Fruit fly (Drosophila melanogaster): ENCODE results near the gene Glt.

Glt gene

DNA sequence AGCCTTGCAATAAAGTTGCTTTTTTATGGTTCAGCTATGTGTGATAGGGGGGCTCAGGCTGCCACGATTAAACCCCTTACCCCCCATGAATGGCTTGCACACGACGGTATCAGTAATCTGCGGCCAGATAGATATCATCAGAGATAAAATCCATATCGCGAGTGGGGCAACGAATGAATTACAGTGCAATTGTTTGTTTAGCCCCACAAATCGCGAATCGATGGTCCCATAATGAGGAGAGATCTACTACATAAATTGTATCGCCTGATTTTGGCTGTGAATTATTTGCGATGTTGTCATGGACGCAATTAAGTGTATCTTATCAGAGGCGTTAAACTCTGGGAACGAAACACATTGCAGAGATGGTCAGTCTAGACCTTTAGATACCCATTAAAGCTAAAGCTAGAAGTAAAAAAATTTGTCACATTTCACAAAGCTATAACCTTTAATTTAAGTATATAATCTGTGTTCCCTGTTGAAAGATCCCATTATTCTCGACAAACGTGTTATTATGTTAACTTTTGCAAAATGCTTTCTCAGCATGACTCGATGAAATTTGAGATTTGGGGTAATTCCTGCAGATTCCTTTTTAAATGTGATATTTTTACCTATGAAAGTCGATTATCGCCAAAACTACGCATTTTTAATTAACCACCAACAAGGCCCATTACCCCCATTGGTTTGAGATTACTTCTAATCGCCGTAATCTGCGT lies 25.6 kb downstream of the Glt start:
- TF ChIP-seq usp (GFP tag; optimal IDR thresholded peaks at IDR 0.05) (no peak), h (GFP tag; optimal IDR thresholded peaks at IDR 0.05) (peak; percentile 18), brk (GFP tag; optimal IDR thresholded peaks at IDR 0.05) (no peak), Hr78 (GFP tag; optimal IDR thresholded peaks at IDR 0.05) (no peak), jim (GFP tag; optimal IDR thresholded peaks at IDR 0.05) (no peak), GATAd (GFP tag; optimal IDR thresholded peaks at IDR 0.05) (no peak), Abd-B (GFP tag; optimal IDR thresholded peaks at IDR 0.05) (no peak), CrebA (GFP tag; optimal IDR thresholded peaks at IDR 0.05; ENCODE audit: borderline replicate concordance) (no peak), Sp1 (GFP tag; optimal IDR thresholded peaks at IDR 0.05) (peak; percentile 37), br (GFP tag; optimal IDR thresholded peaks at IDR 0.05) (peak; percentile 65), psq (GFP tag; optimal IDR thresholded peaks at IDR 0.05) (peak; percentile 12), foxo (GFP tag; optimal IDR thresholded peaks at IDR 0.05) (peak in 1 of 2 experiments; percentile 37), N (GFP tag; optimal IDR thresholded peaks at IDR 0.05) (no peak), Rel (GFP tag; optimal IDR thresholded peaks at IDR 0.05) (no peak), Rel (tag; optimal IDR thresholded peaks at IDR 0.05) (peak; percentile 46), sage (GFP tag; optimal IDR thresholded peaks at IDR 0.05) (no peak), ey (GFP tag; optimal IDR thresholded peaks at IDR 0.05) (peak; percentile 6), Jra (GFP tag; optimal IDR thresholded peaks at IDR 0.05) (no peak), dl (GFP tag; optimal IDR thresholded peaks at IDR 0.05; ENCODE audit: insufficient read depth in 1 of 2, partially characterized antibody in 2 of 2) (no peak)

DNA sequence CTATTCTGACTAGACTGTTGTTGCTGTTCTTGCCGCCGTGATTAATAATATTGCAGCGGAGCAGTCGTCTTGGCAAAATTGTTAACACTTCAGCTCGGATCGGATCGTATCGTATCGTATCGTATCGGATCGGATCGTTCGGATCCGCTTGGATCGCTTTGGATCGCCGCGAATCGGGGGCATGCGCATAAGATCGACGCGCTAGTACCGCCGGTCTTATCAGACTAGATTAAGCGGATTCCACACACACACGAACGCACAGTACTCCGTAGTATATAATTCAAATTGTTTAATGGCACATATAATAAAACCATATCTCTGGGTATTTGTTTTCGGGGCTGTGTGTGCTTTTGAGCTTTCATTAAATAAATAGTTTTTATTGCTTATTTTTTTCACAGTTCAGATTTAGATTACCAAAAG lies 27.4 kb downstream of the Glt start:
- TF ChIP-seq sv (GFP tag; optimal IDR thresholded peaks at IDR 0.05), result no peak
- no peak for TF ChIP-seq N (GFP tag; optimal IDR thresholded peaks at IDR 0.05)
- TF ChIP-seq Mio (GFP tag; optimal IDR thresholded peaks at IDR 0.05), result no peak
- TF ChIP-seq sage (GFP tag; optimal IDR thresholded peaks at IDR 0.05), result no peak
- no peak for TF ChIP-seq lola (GFP tag; optimal IDR thresholded peaks at IDR 0.05)
- TF ChIP-seq dl (GFP tag; optimal IDR thresholded peaks at IDR 0.05; ENCODE audit: insufficient read depth in 1 of 2, partially characterized antibody in 2 of 2), result no peak
- TF ChIP-seq CG9705 (GFP tag; optimal IDR thresholded peaks at IDR 0.05), result no peak
- no peak for TF ChIP-seq tai (GFP tag; optimal IDR thresholded peaks at IDR 0.05)
- TF ChIP-seq Hr83 (GFP tag; optimal IDR thresholded peaks at IDR 0.05; ENCODE audit: poor library complexity, severe bottlenecking), result peak; percentile 69
- TF ChIP-seq Jra (GFP tag; optimal IDR thresholded peaks at IDR 0.05), result no peak
- peak; percentile 45 for TF ChIP-seq brk (GFP tag; optimal IDR thresholded peaks at IDR 0.05)
- TF ChIP-seq rgr (GFP tag; optimal IDR thresholded peaks at IDR 0.05), result no peak
- TF ChIP-seq CG32264 (GFP tag; optimal IDR thresholded peaks at IDR 0.05), result no peak
- no peak for TF ChIP-seq GATAd (GFP tag; optimal IDR thresholded peaks at IDR 0.05)
- TF ChIP-seq ey (GFP tag; optimal IDR thresholded peaks at IDR 0.05), result no peak
- peak; percentile 67 for TF ChIP-seq Vsx2 (GFP tag; optimal IDR thresholded peaks at IDR 0.05; ENCODE audit: partially characterized antibody)
- TF ChIP-seq br (GFP tag; optimal IDR thresholded peaks at IDR 0.05), result peak; percentile 59
- no peak for TF ChIP-seq dsf (GFP tag; optimal IDR thresholded peaks at IDR 0.05; ENCODE audit: borderline replicate concordance)
- no peak for TF ChIP-seq Dfd (GFP tag; optimal IDR thresholded peaks at IDR 0.05)
- TF ChIP-seq psq (GFP tag; optimal IDR thresholded peaks at IDR 0.05), result no peak
- no peak for TF ChIP-seq woc (GFP tag; optimal IDR thresholded peaks at IDR 0.05)
- no peak for TF ChIP-seq fru (GFP tag; optimal IDR thresholded peaks at IDR 0.05)
- peak; percentile 29 for TF ChIP-seq Dif (GFP tag; optimal IDR thresholded peaks at IDR 0.05; ENCODE audit: partially characterized antibody)
- peak; percentile 31 for TF ChIP-seq Sp1 (GFP tag; optimal IDR thresholded peaks at IDR 0.05)
- peak; percentile 67 for TF ChIP-seq CrebA (GFP tag; optimal IDR thresholded peaks at IDR 0.05; ENCODE audit: borderline replicate concordance)
- no peak for TF ChIP-seq jim (GFP tag; optimal IDR thresholded peaks at IDR 0.05)
- TF ChIP-seq pan (optimal IDR thresholded peaks at IDR 0.05), result no peak
- peak; percentile 52 for TF ChIP-seq h (GFP tag; optimal IDR thresholded peaks at IDR 0.05)
- TF ChIP-seq usp (GFP tag; optimal IDR thresholded peaks at IDR 0.05), result no peak
- peak; percentile 10 for TF ChIP-seq Rel (GFP tag; optimal IDR thresholded peaks at IDR 0.05)
- peak; percentile 82 for TF ChIP-seq Rel (tag; optimal IDR thresholded peaks at IDR 0.05)
- TF ChIP-seq HLH106 (tag; optimal IDR thresholded peaks at IDR 0.05), result no peak
- no peak for TF ChIP-seq Abd-B (GFP tag; optimal IDR thresholded peaks at IDR 0.05)
- TF ChIP-seq dmrt93B (GFP tag; optimal IDR thresholded peaks at IDR 0.05), result no peak
- no peak for TF ChIP-seq foxo (GFP tag; optimal IDR thresholded peaks at IDR 0.05)
- TF ChIP-seq Myc (optimal IDR thresholded peaks at IDR 0.05), result no peak
- peak; percentile 6 for TF ChIP-seq OdsH (GFP tag; optimal IDR thresholded peaks at IDR 0.05)
- TF ChIP-seq Hnf4 (GFP tag; optimal IDR thresholded peaks at IDR 0.05), result no peak
- no peak for TF ChIP-seq Hr78 (GFP tag; optimal IDR thresholded peaks at IDR 0.05)

Data from whole organism, wandering third instar larva.